Fruit fly (Drosophila melanogaster) whole organism, adult: ENCODE results near the gene emc.

Source experiments
- CG14711 ChIP-seq: fragments of 200-800 bp; sonication (Bioruptor generic); optimal IDR thresholded peaks from 2 replicates; lab custom pipeline; 2018; ENCODE audit warnings: missing biosample characterization, mild to moderate bottlenecking, missing genetic modification characterization, moderate library complexity
- CG1620 ChIP-seq: fragments of 200-800 bp; sonication (Bioruptor generic); optimal IDR thresholded peaks from 2 replicates; lab custom pipeline; 2016; ENCODE audit warnings: missing biosample characterization, missing genetic modification characterization
- CG33017 ChIP-seq: fragments of 200-800 bp; sonication (Bioruptor generic); optimal IDR thresholded peaks from 2 replicates; lab custom pipeline; 2018; ENCODE audit warnings: missing biosample characterization, mild to moderate bottlenecking, missing genetic modification characterization, moderate library complexity
- CG5204 ChIP-seq: fragments of 200-800 bp; sonication (Bioruptor generic); optimal IDR thresholded peaks from 2 replicates; lab custom pipeline; 2016; ENCODE audit warnings: missing biosample characterization, missing genetic modification characterization
- CG7045 ChIP-seq: fragments of 200-800 bp; sonication (Bioruptor generic); optimal IDR thresholded peaks from 2 replicates; lab custom pipeline; 2017; ENCODE audit warnings: missing biosample characterization, mild to moderate bottlenecking, missing genetic modification characterization
- CG7101 ChIP-seq: fragments of 200-800 bp; sonication (Bioruptor generic); optimal IDR thresholded peaks from 2 replicates; lab custom pipeline; 2018; ENCODE audit warnings: missing biosample characterization, mild to moderate bottlenecking, missing genetic modification characterization, moderate library complexity
- Crg-1 ChIP-seq: fragments of 200-800 bp; sonication (Bioruptor generic); optimal IDR thresholded peaks from 2 replicates; lab custom pipeline; 2016; ENCODE audit warnings: missing biosample characterization, missing genetic modification characterization
- Hr96 ChIP-seq: fragments of 200-800 bp; sonication (Bioruptor generic); optimal IDR thresholded peaks from 2 replicates; lab custom pipeline; 2016; ENCODE audit warnings: missing biosample characterization, missing genetic modification characterization
- Mnt ChIP-seq: fragments of 200-800 bp; sonication (Bioruptor generic); optimal IDR thresholded peaks from 2 replicates; lab custom pipeline; 2016; ENCODE audit warnings: missing biosample characterization, mild to moderate bottlenecking, missing genetic modification characterization
- bab1 ChIP-seq: fragments of 200-800 bp; sonication (Bioruptor generic); optimal IDR thresholded peaks from 3 replicates; lab custom pipeline; 2019; ENCODE audit warnings: missing biosample characterization, mild to moderate bottlenecking, missing genetic modification characterization, moderate library complexity
- cic ChIP-seq: fragments of 200-800 bp; sonication (Bioruptor generic); optimal IDR thresholded peaks from 2 replicates; lab custom pipeline; 2017; ENCODE audit warnings: missing biosample characterization, mild to moderate bottlenecking, missing genetic modification characterization, moderate library complexity
- cnc ChIP-seq, 2 experiments: fragments of >200 bp; optimal IDR thresholded peaks; 2 replicates each; lab custom pipeline; 2017
- kay ChIP-seq: fragments of 200-800 bp; sonication (Bioruptor generic); peaks from one replicate; lab custom pipeline; 2016; ENCODE audit warnings: missing biosample characterization, missing genetic modification characterization, borderline replicate concordance
- ovo ChIP-seq: fragments of 200-800 bp; sonication (Bioruptor generic); optimal IDR thresholded peaks from 2 replicates; lab custom pipeline; 2016; ENCODE audit warnings: missing biosample characterization, missing genetic modification characterization
- tj ChIP-seq: fragments of 200-800 bp; sonication (Bioruptor generic); optimal IDR thresholded peaks from 3 replicates; lab custom pipeline; 2017; ENCODE audit warnings: missing biosample characterization, mild to moderate bottlenecking, missing genetic modification characterization, moderate library complexity
- toe ChIP-seq: fragments of 200-800 bp; sonication (Bioruptor generic); optimal IDR thresholded peaks from 2 replicates; lab custom pipeline; 2016; ENCODE audit warnings: missing biosample characterization, missing genetic modification characterization

The emc gene

dm6 chr3L:796926-797802 lies 48.0 kb downstream of the emc start:
- TF ChIP-seq CG7101 (tag; lab: Kevin White, UChicago) (no peak), CG1620 (GFP tag; lab: Kevin White, UChicago) (no peak), tj (GFP tag; lab: Kevin White, UChicago) (no peak), cic (no peak), kay (GFP tag; lab: Kevin White, UChicago) (no peak), toe (GFP tag; lab: Kevin White, UChicago) (no peak)

dm6 chr3L:799837-800513 lies 50.8 kb downstream of the emc start:
- no peak for TF ChIP-seq ovo (GFP tag; lab: Kevin White, UChicago)

dm6 chr3L:801860-802462 lies 52.8 kb downstream of the emc start:
- no peak for TF ChIP-seq Mnt (GFP tag; lab: Kevin White, UChicago)
- TF ChIP-seq CG7045 (GFP tag; lab: Kevin White, UChicago): no peak
- no peak for TF ChIP-seq Crg-1 (GFP tag; lab: Kevin White, UChicago)
- TF ChIP-seq Hr96 (GFP tag; lab: Kevin White, UChicago): no peak

DNA sequence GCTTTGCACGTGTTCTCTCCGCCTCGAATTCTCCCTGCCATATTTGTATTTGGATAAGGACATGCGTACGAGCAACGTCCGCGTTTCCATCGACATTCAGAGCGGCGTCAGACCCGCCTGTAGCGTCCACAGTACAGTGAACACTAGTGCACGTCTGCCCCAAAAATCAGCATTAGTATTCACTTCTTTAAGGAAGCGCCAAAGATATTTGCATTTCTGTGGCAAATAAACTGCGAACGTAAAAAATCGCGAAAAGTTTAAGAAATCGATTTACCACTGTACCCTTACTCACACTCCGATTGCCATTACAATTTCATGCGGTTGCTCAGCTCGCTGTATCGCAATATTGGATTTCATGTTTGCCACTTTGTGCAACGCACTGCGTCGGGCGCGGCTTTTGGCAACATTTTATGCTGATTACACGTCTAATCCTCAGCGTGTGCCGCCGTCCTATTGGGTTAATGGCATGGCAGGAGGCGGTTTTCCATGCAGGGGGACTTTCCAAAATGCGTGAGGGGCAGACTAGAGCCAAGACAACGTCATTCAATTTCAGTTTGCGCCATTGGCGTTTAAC lies 53.6 kb downstream of the emc start:
- TF ChIP-seq cnc (optimal IDR thresholded peaks at IDR 0.05; lab: Kevin White, UChicago) (no peak), ovo (GFP tag; lab: Kevin White, UChicago) (no peak), CG33017 (tag; lab: Kevin White, UChicago) (no peak), Hr96 (GFP tag; lab: Kevin White, UChicago) (peak; percentile 28), CG14711 (tag; lab: Kevin White, UChicago) (peak; percentile 27), tj (GFP tag; lab: Kevin White, UChicago) (no peak), CG7045 (GFP tag; lab: Kevin White, UChicago) (peak; percentile 56), cic (no peak), Mnt (GFP tag; lab: Kevin White, UChicago) (no peak), CG7101 (tag; lab: Kevin White, UChicago) (peak; percentile 45), bab1 (peak; percentile 59), CG5204 (peak; percentile 9)
